Worm (Caenorhabditis elegans) whole organism, young adult: ENCODE measurements around the gene ptr-13.

Experiments used
- B0035.1 ChIP-seq: sonication (generic microtip); optimal IDR thresholded peaks from 2 replicates; lab custom pipeline; 2016; ENCODE audit warnings: missing genetic modification characterization, mild to moderate bottlenecking, missing compliant biosample characterization, missing genotype, missing genetic modification reagents
- D2030.7 ChIP-seq: fragments of 200-800 bp; sonication (Bioruptor generic); IDR thresholded peaks from 2 replicates; pipeline ENCODE4 v1.3.6; 2022; ENCODE audit warnings: missing genetic modification reagents, missing genetic modification characterization, missing compliant biosample characterization
- F10E7.11 ChIP-seq: sonication (generic microtip); optimal IDR thresholded peaks from 2 replicates; lab custom pipeline; 2017; ENCODE audit warnings: mild to moderate bottlenecking, missing genetic modification characterization, moderate library complexity, missing compliant biosample characterization
- F23B12.7 ChIP-seq: sonication (generic microtip); optimal IDR thresholded peaks from 2 replicates; lab custom pipeline; 2017; ENCODE audit warnings: missing genetic modification characterization, mild to moderate bottlenecking, missing compliant biosample characterization, antibody characterized with exemption, moderate library complexity; ENCODE audit not compliant: insufficient read depth
- F49E8.2 ChIP-seq: sonication (generic microtip); optimal IDR thresholded peaks from 3 replicates; lab custom pipeline; 2017; ENCODE audit warnings: missing genetic modification characterization, mild to moderate bottlenecking, missing compliant biosample characterization, antibody characterized with exemption, moderate library complexity; ENCODE audit not compliant: insufficient read depth
- F52B5.7 ChIP-seq: sonication (generic microtip); optimal IDR thresholded peaks from 2 replicates; lab custom pipeline; 2016; ENCODE audit warnings: mild to moderate bottlenecking, missing genetic modification characterization, missing compliant biosample characterization
- F57C9.4 ChIP-seq: sonication (generic microtip); optimal IDR thresholded peaks from 2 replicates; lab custom pipeline; 2017; ENCODE audit warnings: mild to moderate bottlenecking, missing genetic modification characterization, missing compliant biosample characterization
- K11D2.4 ChIP-seq: fragments of 200-800 bp; sonication (Bioruptor generic); IDR thresholded peaks from 2 replicates; pipeline ENCODE4 v1.3.6; 2022; ENCODE audit warnings: missing genetic modification reagents, missing genetic modification characterization, missing compliant biosample characterization
- ZK185.1 ChIP-seq: sonication (generic microtip); optimal IDR thresholded peaks from 2 replicates; lab custom pipeline; 2016; ENCODE audit warnings: mild to moderate bottlenecking, missing genetic modification characterization, missing compliant biosample characterization; ENCODE audit not compliant: poor library complexity, severe bottlenecking
- aptf-3 ChIP-seq: fragments of 200-800 bp; sonication (Bioruptor generic); IDR thresholded peaks from 2 replicates; pipeline ENCODE4 v1.3.6; 2022; ENCODE audit warnings: missing genetic modification characterization, missing compliant biosample characterization
- attf-6 ChIP-seq: fragments of 200-800 bp; sonication (Bioruptor generic); IDR thresholded peaks from 2 replicates; pipeline ENCODE4 v1.3.6; 2022; ENCODE audit warnings: missing genetic modification reagents, missing genetic modification characterization, missing compliant biosample characterization
- ccch-3 ChIP-seq: fragments of 200-800 bp; sonication (Bioruptor generic); optimal IDR thresholded peaks from 2 replicates; lab custom pipeline; 2018; ENCODE audit warnings: mild to moderate bottlenecking, missing genetic modification characterization, missing compliant biosample characterization
- cebp-2 ChIP-seq: fragments of 200-800 bp; sonication (Bioruptor generic); IDR thresholded peaks from 2 replicates; pipeline ENCODE4 v1.3.6; 2022; ENCODE audit warnings: missing genetic modification characterization, missing compliant biosample characterization
- ceh-91 ChIP-seq: fragments of 200-800 bp; sonication (Bioruptor generic); IDR thresholded peaks from 2 replicates; pipeline ENCODE4 v1.3.6; 2022; ENCODE audit warnings: missing genetic modification reagents, missing genetic modification characterization, missing compliant biosample characterization
- dox-1 ChIP-seq: fragments of 200-800 bp; sonication (Bioruptor generic); IDR thresholded peaks from 2 replicates; pipeline ENCODE4 v1.3.6; 2022; ENCODE audit warnings: missing genetic modification reagents, missing genetic modification characterization, missing compliant biosample characterization
- dpl-1 ChIP-seq: fragments of 150-350 bp; optimal IDR thresholded peaks from 2 replicates; lab custom pipeline; 2014; ENCODE audit warnings: missing biosample characterization, missing genetic modification reagents, missing genetic modification characterization
- egl-18 ChIP-seq: fragments of 200-800 bp; sonication (Bioruptor generic); IDR thresholded peaks from 2 replicates; pipeline ENCODE4 v1.3.6; 2022; ENCODE audit warnings: missing genetic modification reagents, missing genetic modification characterization, missing compliant biosample characterization
- ekl-4 ChIP-seq: fragments of 200-800 bp; sonication (Bioruptor generic); IDR thresholded peaks from 2 replicates; pipeline ENCODE4 v1.3.6; 2022; ENCODE audit warnings: missing genetic modification reagents, missing genetic modification characterization, missing compliant biosample characterization
- fkh-3 ChIP-seq: sonication (generic microtip); optimal IDR thresholded peaks from 2 replicates; lab custom pipeline; 2016; ENCODE audit warnings: mild to moderate bottlenecking, missing genetic modification characterization, missing compliant biosample characterization
- gei-17 ChIP-seq: fragments of 200-800 bp; sonication (Bioruptor generic); optimal IDR thresholded peaks from 2 replicates; lab custom pipeline; 2018; ENCODE audit warnings: mild to moderate bottlenecking, missing genetic modification characterization, missing compliant biosample characterization
- hmg-1.2 ChIP-seq: fragments of 200-800 bp; sonication (Bioruptor generic); IDR thresholded peaks from 2 replicates; pipeline ENCODE4 v1.3.6; 2022; ENCODE audit warnings: missing genetic modification reagents, missing genetic modification characterization, missing compliant biosample characterization
- let-526 ChIP-seq: fragments of 200-800 bp; sonication (Bioruptor generic); IDR thresholded peaks from 2 replicates; pipeline ENCODE4 v1.3.6; 2022; ENCODE audit warnings: missing genetic modification reagents, missing genetic modification characterization, missing compliant biosample characterization
- let-607 ChIP-seq, 2 experiments: fragments of 200-800 bp in 1 of 2; sonication (Bioruptor generic) in 1 of 2; sonication (generic microtip) in 1 of 2; optimal IDR thresholded peaks; 2 replicates each; lab custom pipeline; 2016 to 2018; ENCODE audit warnings: mild to moderate bottlenecking in 2 of 2, missing compliant biosample characterization in 2 of 2, missing genetic modification characterization in 2 of 2, moderate library complexity in 2 of 2, missing genotype in 1 of 2
- lin-35 ChIP-seq, 3 experiments: fragments of 150-350 bp in 2 of 3; sonication (generic microtip) in 1 of 3; optimal IDR thresholded peaks; 2 replicates each; lab custom pipeline; 2014 to 2018; ENCODE audit warnings: missing biosample characterization in 3 of 3, missing genetic modification characterization in 3 of 3, missing genetic modification reagents in 3 of 3
- lsy-27 ChIP-seq: sonication (generic microtip); optimal IDR thresholded peaks from 2 replicates; lab custom pipeline; 2017; ENCODE audit warnings: missing genetic modification characterization, mild to moderate bottlenecking, missing compliant biosample characterization, antibody characterized with exemption, missing genotype, borderline replicate concordance; ENCODE audit not compliant: insufficient read depth
- nfyb-1 ChIP-seq: fragments of 200-800 bp; sonication (Bioruptor generic); IDR thresholded peaks from 2 replicates; pipeline ENCODE4 v1.3.6; 2022; ENCODE audit warnings: missing genetic modification reagents, missing genetic modification characterization, missing compliant biosample characterization
- nhr-90 ChIP-seq: sonication (generic microtip); optimal IDR thresholded peaks from 2 replicates; lab custom pipeline; 2016; ENCODE audit warnings: missing genotype, mild to moderate bottlenecking, missing genetic modification characterization, missing compliant biosample characterization
- pbrm-1 ChIP-seq: fragments of 200-800 bp; sonication (Bioruptor generic); IDR thresholded peaks from 2 replicates; pipeline ENCODE4 v1.3.6; 2022; ENCODE audit warnings: missing genetic modification reagents, missing genetic modification characterization, missing compliant biosample characterization
- pha-4 ChIP-seq: fragments of 150-350 bp; sonication (generic microtip); optimal IDR thresholded peaks from 2 replicates; lab custom pipeline; 2014; ENCODE audit warnings: missing biosample characterization, missing genetic modification reagents, missing genetic modification characterization
- rec-8 ChIP-seq, 2 experiments: sonication (generic microtip); optimal IDR thresholded peaks; 2 replicates each; lab custom pipeline; 2016; ENCODE audit warnings: mild to moderate bottlenecking in 2 of 2, missing genetic modification characterization in 2 of 2, missing genetic modification reagents in 2 of 2, missing genotype in 2 of 2, missing biosample characterization in 1 of 2, missing compliant biosample characterization in 1 of 2, moderate library complexity in 1 of 2
- rpc-1 ChIP-seq, 2 experiments: fragments of 150-350 bp in 1 of 2; sonication (generic microtip) in 1 of 2; optimal IDR thresholded peaks; 2 replicates each; lab custom pipeline; 2014 to 2018; ENCODE audit warnings: missing biosample characterization in 1 of 2, missing genetic modification characterization in 1 of 2, missing genetic modification reagents in 1 of 2, missing genotype in 1 of 2
- sdz-38 ChIP-seq: sonication (generic microtip); optimal IDR thresholded peaks from 2 replicates; lab custom pipeline; 2016; ENCODE audit warnings: missing genotype, missing genetic modification characterization, missing compliant biosample characterization
- sea-2 ChIP-seq: fragments of 200-800 bp; sonication (Bioruptor generic); IDR thresholded peaks from 2 replicates; pipeline ENCODE4 v1.3.6; 2022; ENCODE audit warnings: missing genetic modification characterization, missing compliant biosample characterization
- snpc-1.1 ChIP-seq: sonication (generic microtip); optimal IDR thresholded peaks from 2 replicates; lab custom pipeline; 2017; ENCODE audit warnings: missing genetic modification characterization, mild to moderate bottlenecking, missing compliant biosample characterization, antibody characterized with exemption, moderate library complexity, missing genotype, missing genetic modification reagents; ENCODE audit not compliant: insufficient read depth
- tbx-9 ChIP-seq: sonication (generic microtip); optimal IDR thresholded peaks from 2 replicates; lab custom pipeline; 2016; ENCODE audit warnings: borderline replicate concordance, missing genetic modification characterization, inconsistent platforms, missing compliant biosample characterization
- tlf-1 ChIP-seq: fragments of 200-800 bp; sonication (Bioruptor generic); optimal IDR thresholded peaks from 2 replicates; lab custom pipeline; 2018; ENCODE audit warnings: mild to moderate bottlenecking, missing genetic modification characterization, missing compliant biosample characterization
- unc-62 ChIP-seq: fragments of 150-350 bp; optimal IDR thresholded peaks from 2 replicates; lab custom pipeline; 2014; ENCODE audit warnings: missing biosample characterization, missing genetic modification reagents, missing genetic modification characterization
- ztf-25 ChIP-seq: fragments of 200-800 bp; sonication (Bioruptor generic); IDR thresholded peaks from 2 replicates; pipeline ENCODE4 v1.3.6; 2022; ENCODE audit warnings: missing genetic modification reagents, missing genetic modification characterization, missing compliant biosample characterization
- ztf-28 ChIP-seq: fragments of 200-800 bp; sonication (Bioruptor generic); IDR thresholded peaks from 2 replicates; pipeline ENCODE4 v1.3.6; 2022; ENCODE audit warnings: missing genetic modification reagents, missing genetic modification characterization, missing compliant biosample characterization
- ztf-3 ChIP-seq: fragments of 200-800 bp; sonication (Bioruptor generic); optimal IDR thresholded peaks from 2 replicates; lab custom pipeline; 2018; ENCODE audit warnings: mild to moderate bottlenecking, missing genetic modification characterization, missing compliant biosample characterization
- ztf-6 ChIP-seq: fragments of 200-800 bp; sonication (Bioruptor generic); IDR thresholded peaks from 2 replicates; pipeline ENCODE4 v1.3.6; 2022; ENCODE audit warnings: missing genetic modification reagents, missing genetic modification characterization, missing compliant biosample characterization

The ptr-13 gene

ce11 chrII:11149866-11150685, 12.2 kb downstream of the ptr-13 start (continued):
- no peak for TF ChIP-seq rpc-1 (optimal IDR thresholded peaks at IDR 0.05; lab: Kevin White, UChicago)
- TF ChIP-seq rpc-1 (tag; optimal IDR thresholded peaks at IDR 0.05; lab: Kevin White, UChicago): no peak
- no peak for TF ChIP-seq ztf-6 (GFP tag; lab: Robert Waterston, UW)
- TF ChIP-seq B0035.1 (tag; lab: Kevin White, UChicago): peak; percentile 26
- no peak for TF ChIP-seq rec-8 (tag; optimal IDR thresholded peaks at IDR 0.05; lab: Kevin White, UChicago)
- TF ChIP-seq hmg-1.2 (GFP tag; lab: Robert Waterston, UW): 0 out of 2 replicates have a peak, but pooled peaks have one; percentile 31
- TF ChIP-seq ceh-91 (GFP tag; lab: Robert Waterston, UW): no peak
- peak; percentile 52 for TF ChIP-seq F10E7.11
- TF ChIP-seq tbx-9 (tag; lab: Kevin White, UChicago): no peak
- peak; percentile 19 for TF ChIP-seq fkh-3 (tag; lab: Kevin White, UChicago)
- peak; percentile 90 for TF ChIP-seq tlf-1
- peak; percentile 32 to 64 for TF ChIP-seq let-607 (tag; optimal IDR thresholded peaks at IDR 0.05; lab: Kevin White, UChicago)
- TF ChIP-seq nfyb-1 (GFP tag; lab: Robert Waterston, UW): peak; percentile 89
- TF ChIP-seq cebp-2: 0 out of 2 replicates have a peak, but pooled peaks have one; percentile 29
- no peak for TF ChIP-seq unc-62 (GFP tag; lab: Kevin White, UChicago)
- TF ChIP-seq attf-6: 0 out of 2 replicates have a peak, but pooled peaks have one; percentile 10
- no peak for TF ChIP-seq ccch-3 (GFP tag; lab: Kevin White, UChicago)
- peak; percentile 55 for TF ChIP-seq F52B5.7 (tag; lab: Kevin White, UChicago)
- peak; percentile 10 for TF ChIP-seq ZK185.1

ce11 chrII:11142571-11142970, 19.7 kb downstream of the ptr-13 start, which contains the start of gene arrd-6:
arrd-6 (plus strand) TSS chrII:11142739.
- TF ChIP-seq K11D2.4 (GFP tag; lab: Robert Waterston, UW): no peak
- TF ChIP-seq tbx-9 (tag; lab: Kevin White, UChicago): no peak
- no peak for TF ChIP-seq dpl-1
- TF ChIP-seq snpc-1.1 (tag; lab: Kevin White, UChicago): no peak
- TF ChIP-seq nhr-90 (tag; lab: Kevin White, UChicago): no peak
- TF ChIP-seq pbrm-1 (GFP tag; lab: Robert Waterston, UW): 0 out of 2 replicates have a peak, but pooled peaks have one; percentile 20
- no peak for TF ChIP-seq sea-2
- no peak for TF ChIP-seq F57C9.4 (tag; lab: Kevin White, UChicago)

ce11 chrII:11140140-11140539, 22.1 kb downstream of the ptr-13 start, which contains the start of gene F40F8.4:
F40F8.4 (minus strand) TSS chrII:11140240.
- no peak for TF ChIP-seq cebp-2
- no peak for TF ChIP-seq D2030.7 (GFP tag; lab: Robert Waterston, UW)
- no peak for TF ChIP-seq dox-1 (GFP tag; lab: Robert Waterston, UW)
- TF ChIP-seq sdz-38: no peak
- no peak for TF ChIP-seq ztf-3 (GFP tag; lab: Kevin White, UChicago)
- no peak for TF ChIP-seq ccch-3 (GFP tag; lab: Kevin White, UChicago)
- TF ChIP-seq lsy-27 (tag; lab: Kevin White, UChicago): no peak
- TF ChIP-seq ztf-28 (GFP tag; lab: Robert Waterston, UW): no peak
- no peak for TF ChIP-seq ekl-4 (GFP tag; lab: Robert Waterston, UW)
- TF ChIP-seq ztf-25 (GFP tag; lab: Robert Waterston, UW): no peak
- TF ChIP-seq lin-35 (GFP tag; optimal IDR thresholded peaks at IDR 0.05; lab: Kevin White, UChicago): no peak
- TF ChIP-seq aptf-3 (GFP tag; lab: Robert Waterston, UW): no peak
- TF ChIP-seq let-526 (GFP tag; lab: Robert Waterston, UW): no peak
- TF ChIP-seq gei-17 (GFP tag; lab: Kevin White, UChicago): no peak
- TF ChIP-seq F49E8.2: no peak
- TF ChIP-seq pha-4 (tag; lab: Kevin White, UChicago): no peak
- no peak for TF ChIP-seq F23B12.7
- no peak for TF ChIP-seq egl-18 (GFP tag; lab: Robert Waterston, UW)
